Worm (Caenorhabditis elegans) whole organism, L4/young adult: Measurements from ENCODE around the gene F09E5.12.

Experiments used
- W03F9.2 ChIP-seq: fragments of 150-350 bp; optimal IDR thresholded peaks from 2 replicates; lab custom pipeline; 2014; ENCODE audit warnings: missing biosample characterization, missing genetic modification characterization
- dao-5 ChIP-seq: sonication (generic microtip); optimal IDR thresholded peaks from 2 replicates; lab custom pipeline; 2016; ENCODE audit warnings: missing genotype, missing genetic modification characterization, moderate library complexity, missing compliant biosample characterization
- him-1 ChIP-seq: sonication (generic microtip); optimal IDR thresholded peaks from 2 replicates; lab custom pipeline; 2016; ENCODE audit warnings: missing genotype, missing genetic modification reagents, missing genetic modification characterization, missing compliant biosample characterization

The F09E5.12 gene

ce11 chrII:5370641-5371040, at the start of gene F09E5.12:
TSS of gene F09E5.12 (minus strand) at chrII:5370741.
- TF ChIP-seq dao-5 (tag; lab: Kevin White, UChicago): no peak
- no peak for TF ChIP-seq W03F9.2 (tag; lab: Kevin White, UChicago)
- TF ChIP-seq him-1 (tag; lab: Kevin White, UChicago): no peak

DNA sequence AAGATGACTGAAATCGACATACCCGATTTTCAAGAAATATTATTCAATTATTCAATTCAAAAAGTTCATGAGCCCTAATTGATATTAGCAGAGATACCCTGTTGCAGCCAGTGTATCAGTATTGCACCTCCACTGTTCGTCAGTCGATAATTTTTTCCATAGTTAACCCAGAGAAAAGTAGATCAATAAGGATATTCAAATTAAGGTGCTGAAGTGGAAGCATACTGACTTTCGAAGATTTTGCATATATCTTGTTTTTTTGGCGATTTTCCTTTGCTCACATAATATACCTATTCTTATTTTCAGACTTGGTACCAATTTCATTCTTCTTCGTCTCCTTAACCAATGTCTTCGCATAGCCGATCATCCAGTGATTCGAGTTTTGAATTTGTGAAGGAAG, 48.4 kb upstream of the F09E5.12 start, which contains the start of gene EEED8.15:
TSS of gene EEED8.15 (plus strand) at position 301 of the 400 bp plus-strand sequence.
- TF ChIP-seq dao-5 (tag; lab: Kevin White, UChicago): no peak
- TF ChIP-seq him-1 (tag; lab: Kevin White, UChicago): no peak
- no peak for TF ChIP-seq W03F9.2 (tag; lab: Kevin White, UChicago)

DNA sequence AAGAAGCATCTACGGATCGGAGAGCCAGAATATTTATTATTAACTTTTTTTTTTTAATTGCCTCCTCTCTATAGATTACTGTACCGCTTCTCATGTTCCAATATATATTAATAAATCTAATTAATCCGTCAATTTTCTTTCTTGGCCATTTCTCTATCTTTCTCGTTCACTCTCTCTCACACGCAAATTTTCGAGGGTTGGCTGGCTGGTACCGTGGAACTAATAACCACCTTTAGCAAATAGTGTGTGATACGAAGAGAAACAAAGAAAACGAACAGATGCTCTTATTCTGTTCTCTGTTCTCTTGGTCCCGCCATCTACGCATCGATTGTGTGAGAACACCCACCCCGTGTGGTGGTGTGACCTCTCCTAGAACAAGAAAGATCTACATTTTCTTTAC, 47.8 kb upstream of the F09E5.12 start:
- no peak for TF ChIP-seq him-1 (tag; lab: Kevin White, UChicago)
- TF ChIP-seq W03F9.2 (tag; lab: Kevin White, UChicago): no peak
- TF ChIP-seq dao-5 (tag; lab: Kevin White, UChicago): no peak

DNA sequence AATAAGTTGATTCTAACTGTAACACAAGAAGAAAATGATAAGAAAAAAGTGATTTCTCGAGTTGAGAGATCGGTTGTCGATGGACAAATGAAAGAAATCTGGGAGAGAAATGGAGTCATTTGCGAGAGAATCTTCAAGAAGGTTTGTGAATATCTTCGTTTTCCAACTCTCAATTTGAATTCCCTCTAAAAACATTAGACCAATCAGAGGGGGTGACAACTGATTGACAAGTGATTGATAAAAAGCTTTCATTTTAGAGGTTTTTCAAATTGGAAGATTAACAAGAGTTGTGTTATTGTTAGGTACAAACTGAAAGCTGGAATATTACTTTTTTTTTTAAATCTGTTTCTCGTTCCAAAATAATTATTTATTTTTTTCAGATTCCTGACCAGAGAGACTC, 47.4 kb upstream of the F09E5.12 start:
- TF ChIP-seq him-1 (tag; lab: Kevin White, UChicago) (no peak), dao-5 (tag; lab: Kevin White, UChicago) (no peak), W03F9.2 (tag; lab: Kevin White, UChicago) (no peak)

DNA sequence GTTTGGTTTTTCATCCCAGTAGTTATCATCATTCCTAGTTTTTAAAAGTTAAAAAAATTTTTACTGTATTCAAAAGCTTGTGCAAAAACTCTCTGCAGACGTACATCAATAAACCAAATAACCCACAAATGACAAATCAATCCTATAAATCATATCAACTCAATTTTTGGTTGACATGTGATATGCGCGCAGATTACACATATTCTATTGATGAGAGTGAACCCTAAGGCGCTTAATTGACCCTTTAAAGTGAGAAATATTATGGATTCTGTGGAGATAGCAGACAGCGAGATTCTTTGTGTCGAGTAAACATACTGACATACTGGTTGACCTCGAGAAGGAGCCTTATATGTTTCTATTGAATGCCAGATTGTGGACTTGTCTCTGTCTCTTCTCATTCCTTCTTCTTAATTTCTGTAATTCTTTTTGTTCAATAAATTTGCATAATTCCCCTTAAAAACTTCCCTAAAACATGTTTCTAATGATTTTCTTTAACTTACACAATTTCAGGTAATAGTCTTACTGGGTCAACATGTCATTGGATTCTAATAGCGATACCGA, 45.7 kb upstream of the F09E5.12 start, which contains the start of gene EEED8.2:
TSS of gene EEED8.2 (plus strand) at position 511 of the 561 bp plus-strand sequence.
- TF ChIP-seq W03F9.2 (tag; lab: Kevin White, UChicago) (no peak), him-1 (tag; lab: Kevin White, UChicago) (no peak), dao-5 (tag; lab: Kevin White, UChicago) (no peak)

DNA sequence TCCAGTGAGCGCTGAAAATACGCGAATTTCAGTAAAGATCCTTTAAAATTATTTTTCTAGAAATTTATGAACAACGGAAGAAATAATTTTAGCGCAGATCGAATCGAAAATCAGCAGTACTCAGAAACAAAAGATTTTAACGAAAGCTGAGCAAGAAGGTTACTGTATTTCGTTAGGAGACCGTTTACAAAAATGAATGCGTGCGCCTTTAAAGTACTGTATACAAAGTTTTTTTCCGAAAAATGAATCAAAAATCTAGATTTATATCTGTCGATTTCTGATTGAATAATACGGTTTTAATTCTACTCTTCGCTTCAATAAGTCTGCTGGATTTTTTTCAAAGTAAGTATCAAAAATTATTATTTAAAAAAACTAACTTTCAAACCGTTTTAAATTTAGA, 43.5 kb upstream of the F09E5.12 start, which contains the start of the genes EEED8.14 and EEED8.3:
TSS of gene EEED8.14 (minus strand) at position 13 of the 400 bp plus-strand sequence.
TSS of gene EEED8.3 (plus strand) at position 237 of the 400 bp plus-strand sequence.
- TF ChIP-seq W03F9.2 (tag; lab: Kevin White, UChicago) (no peak), him-1 (tag; lab: Kevin White, UChicago) (no peak), dao-5 (tag; lab: Kevin White, UChicago) (no peak)

ce11 chrII:5412467-5412866, 41.9 kb upstream of the F09E5.12 start, which contains the start of the genes EEED8.13 and EEED8.18:
TSS of gene EEED8.13 (minus strand) at chrII:5412567.
TSS of gene EEED8.18 (minus strand) at chrII:5412610.
- TF ChIP-seq him-1 (tag; lab: Kevin White, UChicago) (no peak), dao-5 (tag; lab: Kevin White, UChicago) (no peak), W03F9.2 (tag; lab: Kevin White, UChicago) (no peak)

DNA sequence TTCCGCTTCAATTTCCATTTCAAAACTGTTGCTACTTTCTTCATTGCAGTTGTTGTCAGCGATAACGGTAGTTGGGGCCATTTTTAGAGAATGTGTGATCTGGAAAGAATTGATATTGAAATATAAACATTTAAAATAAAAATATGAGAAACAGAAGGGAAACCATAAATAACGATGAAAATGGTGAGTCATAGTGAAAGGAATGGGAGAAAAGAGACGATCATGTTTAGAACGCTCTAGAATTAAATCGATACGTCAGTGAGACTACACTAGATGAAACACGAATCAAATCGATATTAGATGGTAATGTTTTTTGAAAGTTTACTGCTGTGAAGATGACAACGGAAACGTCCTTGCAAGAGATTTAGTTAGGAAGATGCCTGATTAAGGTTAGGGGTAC, 38.4 kb upstream of the F09E5.12 start, which contains the start of the genes EEED8.12 and EEED8.4:
TSS of gene EEED8.12 (minus strand) at position 101 of the 400 bp plus-strand sequence.
TSS of gene EEED8.4 (plus strand) at position 396 of the 400 bp plus-strand sequence.
- TF ChIP-seq him-1 (tag; lab: Kevin White, UChicago) (no peak), dao-5 (tag; lab: Kevin White, UChicago) (no peak), W03F9.2 (tag; lab: Kevin White, UChicago) (no peak)

DNA sequence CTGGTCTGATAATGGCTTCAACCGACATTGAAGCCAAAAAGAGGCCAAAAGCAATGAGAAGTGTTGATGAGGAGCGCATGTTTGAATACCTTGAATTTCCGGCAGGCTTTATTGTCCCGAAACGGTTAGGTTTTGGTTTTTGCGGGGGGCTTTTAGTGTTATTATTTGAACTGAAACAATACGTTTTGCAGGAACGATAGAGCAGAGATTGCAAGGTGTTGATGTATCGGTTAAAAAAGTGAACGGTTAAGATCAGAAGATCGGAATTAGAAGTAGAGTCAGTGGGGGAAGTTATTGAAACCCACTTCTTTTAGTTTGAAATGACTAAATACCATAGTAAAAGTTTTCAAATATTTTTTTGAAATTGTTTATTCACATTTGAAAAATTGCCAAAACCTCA, 37.0 kb upstream of the F09E5.12 start, which contains the start of gene clec-141:
TSS of gene clec-141 (minus strand) at position 101 of the 400 bp plus-strand sequence.
- TF ChIP-seq dao-5 (tag; lab: Kevin White, UChicago): no peak
- TF ChIP-seq him-1 (tag; lab: Kevin White, UChicago): no peak
- TF ChIP-seq W03F9.2 (tag; lab: Kevin White, UChicago): no peak

- TF ChIP-seq him-1 (tag; lab: Kevin White, UChicago) (no peak), dao-5 (tag; lab: Kevin White, UChicago) (no peak), W03F9.2 (tag; lab: Kevin White, UChicago) (no peak)
These were observed 28.7 kb upstream of the F09E5.12 start, which contains the start of gene mog-5 for ce11 chrII:5399201-5399600. TSS of gene mog-5 (plus strand) at chrII:5399538.

DNA sequence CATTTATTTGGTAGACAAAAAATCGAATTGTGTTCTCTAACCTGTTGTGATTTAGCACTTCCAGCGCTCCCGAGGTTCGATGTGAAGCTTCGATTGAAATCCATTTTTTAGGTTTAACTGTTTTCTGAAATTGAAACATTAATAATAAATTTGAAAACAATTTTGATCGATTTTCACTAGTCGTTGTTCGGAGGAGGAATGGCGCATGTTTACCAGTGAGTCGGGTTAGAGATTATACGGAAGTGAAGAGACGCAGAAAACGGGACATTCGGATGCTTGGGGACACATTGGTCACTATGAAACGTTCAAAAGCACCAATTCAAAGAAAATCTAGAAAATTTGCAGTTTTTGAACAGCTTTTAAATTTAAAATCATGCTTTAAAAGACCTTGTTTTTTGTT, 28.2 kb upstream of the F09E5.12 start, which contains the start of gene fbxl-3:
TSS of gene fbxl-3 (minus strand) at position 124 of the 400 bp plus-strand sequence.
- no peak for TF ChIP-seq dao-5 (tag; lab: Kevin White, UChicago)
- TF ChIP-seq him-1 (tag; lab: Kevin White, UChicago): no peak
- no peak for TF ChIP-seq W03F9.2 (tag; lab: Kevin White, UChicago)

- TF ChIP-seq him-1 (tag; lab: Kevin White, UChicago) (no peak), dao-5 (tag; lab: Kevin White, UChicago) (no peak), W03F9.2 (tag; lab: Kevin White, UChicago) (no peak)
These were observed 25.1 kb upstream of the F09E5.12 start, which contains the start of gene pink-1 for ce11 chrII:5395594-5395993. TSS of gene pink-1 (minus strand) at chrII:5395694.

DNA sequence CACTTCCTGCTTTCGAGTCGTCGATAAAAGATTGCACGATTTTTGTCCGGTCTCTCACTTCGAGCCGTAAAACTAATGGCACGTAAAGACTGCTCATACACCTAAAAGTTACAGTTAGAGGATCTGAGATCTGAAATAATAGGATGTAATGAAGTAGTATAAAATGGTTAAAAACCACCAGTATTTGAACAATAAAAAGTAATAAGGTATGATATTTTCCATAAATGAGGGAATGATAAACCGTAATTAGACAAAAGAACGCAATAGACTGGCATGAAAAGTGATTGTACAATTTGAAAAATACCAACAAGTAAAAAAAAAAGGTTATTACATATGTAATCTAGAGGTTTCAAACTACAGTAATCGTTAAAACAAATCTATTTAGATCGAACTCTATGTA, 22.5 kb upstream of the F09E5.12 start, which contains the start of gene brap-2:
TSS of gene brap-2 (minus strand) at position 101 of the 400 bp plus-strand sequence.
- TF ChIP-seq W03F9.2 (tag; lab: Kevin White, UChicago) (no peak), him-1 (tag; lab: Kevin White, UChicago) (no peak), dao-5 (tag; lab: Kevin White, UChicago) (no peak)
